Worm (Caenorhabditis elegans): ENCODE measurements around the gene F59A7.12.

Gene F59A7.12

ce11 chrV:2029877-2030276, at the start of gene F59A7.12:
Gene F59A7.12, plus strand, starts transcription at chrV:2030177.
- TF ChIP-seq dao-5 (tag; optimal IDR thresholded peaks at IDR 0.05) = no peak

- TF ChIP-seq him-1 (tag; optimal IDR thresholded peaks at IDR 0.05) (no peak), W03F9.2 (tag; optimal IDR thresholded peaks at IDR 0.05) (no peak), dao-5 (tag; optimal IDR thresholded peaks at IDR 0.05) (no peak)
These were observed 43.0 kb upstream of the F59A7.12 start, which contains the start of gene T08B1.1 for ce11 chrV:1986954-1987353. Gene T08B1.1, minus strand, starts transcription at chrV:1987045.

DNA sequence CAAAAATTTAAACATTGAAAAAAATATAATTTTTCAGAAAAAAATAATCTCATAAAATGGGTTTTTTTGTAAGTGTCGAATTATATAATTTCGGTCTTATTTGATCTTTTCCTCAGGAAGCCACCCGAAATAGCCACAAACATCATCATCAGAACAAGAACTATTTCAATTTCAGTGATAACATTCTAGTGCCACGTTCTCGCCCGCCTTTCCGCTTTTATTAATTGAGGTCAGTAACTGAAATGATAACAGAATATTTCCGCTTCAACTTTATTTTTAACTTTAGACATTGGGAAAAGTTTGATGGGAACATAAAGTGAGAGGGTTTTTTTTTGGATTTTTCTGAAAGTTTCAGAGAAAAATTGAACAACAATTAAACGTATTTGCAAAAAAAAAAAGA, 40.8 kb upstream of the F59A7.12 start:
- TF ChIP-seq W03F9.2 (tag; optimal IDR thresholded peaks at IDR 0.05) (no peak), him-1 (tag; optimal IDR thresholded peaks at IDR 0.05) (no peak), dao-5 (tag; optimal IDR thresholded peaks at IDR 0.05) (no peak)

- no peak for TF ChIP-seq dao-5 (tag; optimal IDR thresholded peaks at IDR 0.05)
- TF ChIP-seq W03F9.2 (tag; optimal IDR thresholded peaks at IDR 0.05) = no peak
- no peak for TF ChIP-seq him-1 (tag; optimal IDR thresholded peaks at IDR 0.05)
These were observed 38.6 kb upstream of the F59A7.12 start for ce11 chrV:1991381-1991780.

- TF ChIP-seq dao-5 (tag; optimal IDR thresholded peaks at IDR 0.05) (no peak), W03F9.2 (tag; optimal IDR thresholded peaks at IDR 0.05) (no peak), him-1 (tag; optimal IDR thresholded peaks at IDR 0.05) (no peak)
These were observed 37.4 kb upstream of the F59A7.12 start, which contains the start of gene tnt-4 for ce11 chrV:1992515-1992968. Gene tnt-4, minus strand, starts transcription at chrV:1992918.

- no peak for TF ChIP-seq W03F9.2 (tag; optimal IDR thresholded peaks at IDR 0.05)
- no peak for TF ChIP-seq him-1 (tag; optimal IDR thresholded peaks at IDR 0.05)
- TF ChIP-seq dao-5 (tag; optimal IDR thresholded peaks at IDR 0.05) = no peak
These were observed 31.6 kb upstream of the F59A7.12 start for ce11 chrV:1998358-1998757.

DNA sequence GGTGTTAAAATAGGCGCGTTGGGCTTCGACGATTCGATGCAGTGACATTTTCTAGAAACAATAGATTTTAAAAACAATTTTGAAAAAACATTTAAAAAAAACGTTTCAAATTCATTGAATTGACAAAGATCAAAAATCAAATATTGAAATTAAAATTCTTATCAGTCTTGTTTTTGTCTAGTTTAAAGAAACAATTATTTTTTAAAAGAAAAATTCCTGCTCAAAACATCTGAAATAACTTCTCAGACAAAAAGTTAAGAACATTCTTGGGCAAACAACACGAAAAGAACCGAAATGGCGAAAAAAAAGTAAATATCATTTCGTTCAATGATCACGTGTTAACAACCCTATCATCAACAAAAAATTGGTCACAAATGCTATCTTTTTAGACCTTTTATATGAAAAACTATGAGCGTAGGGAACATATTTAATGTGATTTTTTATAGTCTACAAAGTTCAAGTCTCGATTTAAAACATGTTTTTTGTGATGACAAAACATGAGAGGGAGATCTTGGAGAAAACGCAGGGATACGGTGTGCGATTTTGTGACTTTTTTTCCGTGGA, 30.4 kb upstream of the F59A7.12 start, which contains the start of gene alh-5:
TSS of gene alh-5 (minus strand) at position 51 of the 564 bp plus-strand sequence.
- TF ChIP-seq dao-5 (tag; optimal IDR thresholded peaks at IDR 0.05) (no peak), W03F9.2 (tag; optimal IDR thresholded peaks at IDR 0.05) (no peak), him-1 (tag; optimal IDR thresholded peaks at IDR 0.05) (no peak)

DNA sequence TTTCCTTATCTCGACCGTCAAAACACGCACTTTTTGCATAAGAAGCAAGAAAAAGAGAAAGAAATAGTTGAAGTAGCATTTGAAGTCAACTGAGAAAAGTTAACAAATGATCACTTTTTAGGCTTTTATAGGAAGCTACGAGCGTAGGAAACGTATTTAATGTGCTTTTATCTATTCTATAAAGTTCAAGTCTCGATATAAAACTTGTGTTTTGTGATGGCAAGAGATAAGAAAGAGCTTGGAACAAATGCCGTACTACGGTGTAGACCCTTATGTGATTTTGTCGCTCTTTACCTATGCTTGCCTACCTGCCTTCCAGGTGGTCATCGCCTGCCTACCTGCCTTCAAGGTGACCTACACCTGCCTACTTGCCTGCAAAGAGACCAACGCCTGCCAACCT, 25.7 kb upstream of the F59A7.12 start, which contains the start of gene clec-206:
TSS of gene clec-206 (minus strand) at position 101 of the 400 bp plus-strand sequence.
- TF ChIP-seq him-1 (tag; optimal IDR thresholded peaks at IDR 0.05) = no peak
- TF ChIP-seq dao-5 (tag; optimal IDR thresholded peaks at IDR 0.05) = no peak
- TF ChIP-seq W03F9.2 (tag; optimal IDR thresholded peaks at IDR 0.05) = no peak

DNA sequence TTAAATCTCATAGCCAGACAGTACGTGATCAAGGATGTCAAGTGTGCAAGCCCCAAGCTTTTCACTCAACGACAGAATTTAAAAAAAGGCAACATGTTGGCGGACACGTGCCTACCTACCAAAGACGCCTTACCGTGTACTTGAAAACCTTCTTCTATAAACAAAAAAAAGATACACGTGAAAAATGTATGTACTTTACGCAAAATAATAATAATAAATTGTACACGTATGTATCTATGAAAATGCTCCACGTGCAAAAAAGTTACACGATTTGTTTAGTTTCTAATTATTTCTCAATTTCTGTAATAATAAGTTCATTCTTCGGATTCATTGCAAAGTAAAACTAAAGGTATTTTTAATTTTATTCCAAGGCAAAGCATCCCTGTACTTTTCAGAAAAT, 25.3 kb upstream of the F59A7.12 start, which contains the start of gene cysl-4:
TSS of gene cysl-4 (plus strand) at position 301 of the 400 bp plus-strand sequence.
- TF ChIP-seq W03F9.2 (tag; optimal IDR thresholded peaks at IDR 0.05) = no peak
- TF ChIP-seq him-1 (tag; optimal IDR thresholded peaks at IDR 0.05) = no peak
- no peak for TF ChIP-seq dao-5 (tag; optimal IDR thresholded peaks at IDR 0.05)

ce11 chrV:2008412-2008811, 21.6 kb upstream of the F59A7.12 start:
- no peak for TF ChIP-seq dao-5 (tag; optimal IDR thresholded peaks at IDR 0.05)
- peak; percentile 1 for TF ChIP-seq him-1 (tag; optimal IDR thresholded peaks at IDR 0.05)
- TF ChIP-seq W03F9.2 (tag; optimal IDR thresholded peaks at IDR 0.05) = peak; percentile 19

DNA sequence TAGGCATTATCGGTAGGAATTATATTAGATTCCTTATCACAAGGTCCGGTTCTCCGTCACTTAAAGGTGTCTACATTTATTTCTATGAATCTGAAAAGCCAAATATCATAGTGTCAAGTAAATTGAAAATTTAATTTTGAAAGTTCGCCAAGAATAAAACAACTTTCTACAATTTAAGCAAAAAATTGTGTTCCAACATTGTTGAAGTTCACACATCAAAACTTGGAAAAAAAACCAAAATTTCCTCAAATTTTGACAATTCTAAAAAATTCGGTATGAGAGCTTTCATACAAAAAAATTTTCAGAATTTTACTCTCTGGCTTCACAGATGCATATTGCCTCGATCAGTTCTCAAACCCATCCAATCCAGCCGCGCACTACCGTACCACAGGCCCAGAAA, 18.2 kb upstream of the F59A7.12 start, which contains the start of gene F59A7.7:
TSS of gene F59A7.7 (plus strand) at position 301 of the 400 bp plus-strand sequence.
- TF ChIP-seq him-1 (tag; optimal IDR thresholded peaks at IDR 0.05) = no peak
- TF ChIP-seq dao-5 (tag; optimal IDR thresholded peaks at IDR 0.05) = no peak
- TF ChIP-seq W03F9.2 (tag; optimal IDR thresholded peaks at IDR 0.05) = no peak

DNA sequence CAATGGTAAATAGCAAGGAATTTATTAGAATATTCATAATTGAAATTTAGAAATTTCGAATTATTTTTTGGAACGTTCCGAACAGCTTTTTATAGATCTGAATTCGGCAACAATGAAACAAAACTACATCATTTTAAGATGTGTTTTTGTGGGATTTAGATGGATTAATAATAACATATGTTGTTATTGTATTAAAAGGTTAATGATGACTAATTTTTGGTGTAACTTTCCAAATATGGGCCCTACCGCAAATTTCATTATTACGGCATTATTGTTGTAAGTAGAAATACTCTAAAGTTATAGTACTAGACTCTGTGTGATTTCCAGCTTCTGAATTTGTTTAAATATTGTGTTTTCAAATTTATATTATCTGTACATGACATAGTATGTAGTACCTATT, 16.2 kb upstream of the F59A7.12 start, which contains the start of gene F59A7.11:
TSS of gene F59A7.11 (minus strand) at position 101 of the 400 bp plus-strand sequence.
- no peak for TF ChIP-seq W03F9.2 (tag; optimal IDR thresholded peaks at IDR 0.05)
- no peak for TF ChIP-seq dao-5 (tag; optimal IDR thresholded peaks at IDR 0.05)
- no peak for TF ChIP-seq him-1 (tag; optimal IDR thresholded peaks at IDR 0.05)

DNA sequence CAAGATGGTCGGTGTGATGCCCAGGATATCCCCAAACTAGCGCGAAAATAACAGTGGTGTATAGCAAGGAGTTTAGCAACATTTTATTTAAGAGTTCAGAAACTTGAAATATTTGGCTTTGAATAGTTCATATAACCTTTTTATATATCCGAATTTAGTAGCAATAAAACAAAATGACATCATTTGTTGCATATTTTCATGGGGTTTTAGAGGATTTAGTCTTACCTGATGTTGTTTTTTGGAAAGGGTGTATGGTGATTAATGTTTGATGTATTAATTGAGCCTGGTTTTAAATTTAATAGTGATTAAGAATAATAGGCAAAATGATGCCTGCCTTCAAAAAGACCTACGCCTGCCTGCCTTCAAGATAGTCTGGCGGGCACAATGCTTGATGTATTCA, 13.5 kb upstream of the F59A7.12 start, which contains the start of gene F59A7.2:
TSS of gene F59A7.2 (minus strand) at position 101 of the 400 bp plus-strand sequence.
- TF ChIP-seq W03F9.2 (tag; optimal IDR thresholded peaks at IDR 0.05) (no peak), him-1 (tag; optimal IDR thresholded peaks at IDR 0.05) (no peak), dao-5 (tag; optimal IDR thresholded peaks at IDR 0.05) (no peak)

DNA sequence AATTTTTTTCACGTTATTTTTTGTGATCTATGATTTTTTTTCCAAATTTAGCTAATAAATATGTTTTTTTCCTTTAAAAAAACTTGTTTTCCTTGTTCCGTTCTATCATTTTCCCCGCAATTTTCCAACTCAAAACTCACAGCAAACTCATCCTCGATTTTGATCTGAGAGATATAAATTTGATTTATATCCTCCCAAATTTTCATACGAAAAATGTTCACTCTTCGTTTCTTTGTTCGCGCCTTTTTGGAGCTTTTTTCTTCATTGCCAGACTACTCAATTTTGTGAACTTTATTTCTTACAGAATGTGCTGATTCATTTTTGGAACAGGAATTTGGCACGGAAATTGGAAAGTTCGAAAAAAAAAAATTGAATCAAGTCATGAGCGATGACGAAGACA, 11.3 kb upstream of the F59A7.12 start, which contains the start of gene F59A7.14:
TSS of gene F59A7.14 (plus strand) at position 301 of the 400 bp plus-strand sequence.
- TF ChIP-seq dao-5 (tag; optimal IDR thresholded peaks at IDR 0.05) = no peak
- TF ChIP-seq him-1 (tag; optimal IDR thresholded peaks at IDR 0.05) = no peak
- TF ChIP-seq W03F9.2 (tag; optimal IDR thresholded peaks at IDR 0.05) = no peak
